Worm (Caenorhabditis elegans) whole organism, L2 larva: ENCODE results near the gene cyb-2.1.
A peak's percentile ranks its signal among the peaks of the same experiment; 100 is the strongest.

Source experiments
- F13H6.1 ChIP-seq: sonication (generic microtip); optimal IDR thresholded peaks from 2 replicates; lab custom pipeline; 2016; ENCODE audit warnings: missing genetic modification characterization, missing compliant biosample characterization
- ZK546.5 ChIP-seq: sonication (generic microtip); optimal IDR thresholded peaks from 2 replicates; lab custom pipeline; 2017; ENCODE audit warnings: missing biosample characterization, missing genetic modification characterization
- blmp-1 ChIP-seq: sonication (generic microtip); optimal IDR thresholded peaks from 2 replicates; lab custom pipeline; 2017; ENCODE audit warnings: missing genetic modification characterization, mild to moderate bottlenecking, missing compliant biosample characterization, antibody characterized with exemption, moderate library complexity; ENCODE audit not compliant: insufficient read depth
- lin-39 ChIP-seq: fragments of 150-350 bp; optimal IDR thresholded peaks from 2 replicates; lab custom pipeline; 2014; ENCODE audit warnings: missing biosample characterization, missing genetic modification reagents, missing genetic modification characterization
- lsy-2 ChIP-seq, 2 experiments: fragments of 150-350 bp in 1 of 2; sonication (generic microtip) in 1 of 2; optimal IDR thresholded peaks; 2 replicates each; lab custom pipeline; 2014 to 2017; ENCODE audit warnings: missing biosample characterization in 2 of 2, missing genetic modification characterization in 2 of 2
- mab-5 ChIP-seq: fragments of 150-350 bp; optimal IDR thresholded peaks from 2 replicates; lab custom pipeline; 2014; ENCODE audit warnings: missing biosample characterization, missing genetic modification characterization
- unc-55 ChIP-seq: fragments of 150-350 bp; sonication (generic microtip); optimal IDR thresholded peaks from 3 replicates; lab custom pipeline; 2014; ENCODE audit warnings: missing biosample characterization, missing genetic modification reagents, missing genetic modification characterization
- ztf-11 ChIP-seq: sonication (generic microtip); optimal IDR thresholded peaks from 2 replicates; lab custom pipeline; 2017; ENCODE audit warnings: missing biosample characterization, missing genetic modification characterization

- TF ChIP-seq blmp-1 = no peak
- TF ChIP-seq lsy-2 (tag; optimal IDR thresholded peaks at IDR 0.05; lab: Kevin White, UChicago) = peak; percentile 37 to 83
- peak; percentile 94 for TF ChIP-seq unc-55
- no peak for TF ChIP-seq ztf-11
- TF ChIP-seq lin-39 (tag; lab: Kevin White, UChicago) = no peak
- no peak for TF ChIP-seq ZK546.5 (tag; lab: Kevin White, UChicago)
- TF ChIP-seq mab-5 (tag; lab: Kevin White, UChicago) = peak; percentile 51
- peak; percentile 44 for TF ChIP-seq F13H6.1 (tag; lab: Kevin White, UChicago)
Observed at ce11 chrIV:10936906-10937540, 48.8 kb upstream of the cyb-2.1 start, which contains the start of gene fic-1.
